Fruit fly (Drosophila melanogaster) whole organism, embryonic: ENCODE results near the gene CG42465.

Experiments
- B-H1 ChIP-seq: fragments of 200-800 bp; sonication (Bioruptor generic); IDR thresholded peaks from 3 replicates; pipeline ENCODE4 v1.3.6; 2022; ENCODE audit warnings: missing biosample characterization, missing genetic modification characterization
- CG10147 ChIP-seq: fragments of 200-800 bp; sonication (Bioruptor generic); optimal IDR thresholded peaks from 2 replicates; lab custom pipeline; 2019; ENCODE audit warnings: missing biosample characterization, mild to moderate bottlenecking, missing genetic modification characterization, moderate library complexity
- CG10565 ChIP-seq: fragments of 200-800 bp; sonication (Bioruptor generic); optimal IDR thresholded peaks from 3 replicates; lab custom pipeline; 2016; ENCODE audit warnings: missing biosample characterization, mild to moderate bottlenecking, missing genetic modification characterization
- CG11504 ChIP-seq: fragments of 200-800 bp; sonication (Bioruptor generic); optimal IDR thresholded peaks from 3 replicates; lab custom pipeline; 2019; ENCODE audit warnings: missing biosample characterization, mild to moderate bottlenecking, missing genetic modification characterization, moderate library complexity
- CG12769 ChIP-seq: fragments of 200-800 bp; sonication (Bioruptor generic); optimal IDR thresholded peaks from 2 replicates; lab custom pipeline; 2019; ENCODE audit warnings: missing biosample characterization, mild to moderate bottlenecking, missing genetic modification characterization, moderate library complexity
- CG14014 ChIP-seq: fragments of 200-800 bp; sonication (Bioruptor generic); IDR thresholded peaks from 2 replicates; pipeline ENCODE4 v1.3.6; 2022; ENCODE audit warnings: missing biosample characterization, missing genetic modification characterization
- CG15269 ChIP-seq: fragments of 200-800 bp; sonication (Bioruptor generic); optimal IDR thresholded peaks from 2 replicates; lab custom pipeline; 2018; ENCODE audit warnings: missing biosample characterization, mild to moderate bottlenecking, missing genetic modification characterization, moderate library complexity
- CG18599 ChIP-seq: fragments of 200-800 bp; sonication (Bioruptor generic); optimal IDR thresholded peaks from 3 replicates; lab custom pipeline; 2017; ENCODE audit warnings: missing biosample characterization, missing genetic modification characterization, mild to moderate bottlenecking, moderate library complexity, missing genetic modification reagents
- CG2120 ChIP-seq: fragments of 200-800 bp; sonication (Bioruptor generic); optimal IDR thresholded peaks from 3 replicates; lab custom pipeline; 2016; ENCODE audit warnings: missing biosample characterization, missing genetic modification characterization
- CG2129 ChIP-seq: fragments of 200-800 bp; sonication (Bioruptor generic); IDR thresholded peaks from 2 replicates; pipeline ENCODE4 v1.3.6; 2022; ENCODE audit warnings: missing biosample characterization, missing genetic modification characterization; ENCODE audit not compliant: partially characterized antibody
- CG2678 ChIP-seq: fragments of 200-800 bp; sonication (Bioruptor generic); optimal IDR thresholded peaks from 3 replicates; lab custom pipeline; 2019; ENCODE audit warnings: missing biosample characterization, mild to moderate bottlenecking, missing genetic modification characterization, moderate library complexity
- CG2875 ChIP-seq: fragments of 200-800 bp; sonication (Bioruptor generic); optimal IDR thresholded peaks from 2 replicates; lab custom pipeline; 2017; ENCODE audit warnings: missing biosample characterization, mild to moderate bottlenecking, missing genetic modification characterization, missing genetic modification reagents
- CG30403 ChIP-seq: fragments of 200-800 bp; sonication (Bioruptor generic); optimal IDR thresholded peaks from 3 replicates; lab custom pipeline; 2016; ENCODE audit warnings: missing biosample characterization, missing genetic modification characterization
- CG3281 ChIP-seq: fragments of 200-800 bp; sonication (Bioruptor generic); optimal IDR thresholded peaks from 3 replicates; lab custom pipeline; 2017; ENCODE audit warnings: missing biosample characterization, mild to moderate bottlenecking, missing genetic modification characterization
- CG34376 ChIP-seq: fragments of 200-800 bp; sonication (Bioruptor generic); optimal IDR thresholded peaks from 2 replicates; lab custom pipeline; 2018; ENCODE audit warnings: missing biosample characterization, mild to moderate bottlenecking, missing genetic modification characterization
- CG7556 ChIP-seq: fragments of 200-800 bp; sonication (Bioruptor generic); optimal IDR thresholded peaks from 2 replicates; lab custom pipeline; 2017; ENCODE audit warnings: missing biosample characterization, mild to moderate bottlenecking, missing genetic modification characterization
- CG7786 ChIP-seq: fragments of 200-800 bp; sonication (Bioruptor generic); optimal IDR thresholded peaks from 2 replicates; lab custom pipeline; 2016; ENCODE audit warnings: missing biosample characterization, missing genetic modification characterization
- CG7839 ChIP-seq: fragments of 200-800 bp; sonication (Bioruptor generic); optimal IDR thresholded peaks from 3 replicates; lab custom pipeline; 2018; ENCODE audit warnings: missing biosample characterization, mild to moderate bottlenecking, missing genetic modification characterization, moderate library complexity
- CG7987 ChIP-seq: fragments of 200-800 bp; sonication (Bioruptor generic); optimal IDR thresholded peaks from 2 replicates; lab custom pipeline; 2018; ENCODE audit warnings: missing biosample characterization, mild to moderate bottlenecking, missing genetic modification characterization, moderate library complexity
- ERR ChIP-seq: fragments of 200-800 bp; sonication (Bioruptor generic); optimal IDR thresholded peaks from 2 replicates; lab custom pipeline; 2016; ENCODE audit warnings: missing biosample characterization, missing genetic modification characterization
- Ets65A ChIP-seq: fragments of 200-800 bp; sonication (Bioruptor generic); peaks from one replicate; lab custom pipeline; 2016; ENCODE audit warnings: missing biosample characterization, missing genetic modification characterization
- HHEX ChIP-seq: fragments of 200-800 bp; sonication (Bioruptor generic); optimal IDR thresholded peaks from 3 replicates; lab custom pipeline; 2017; ENCODE audit warnings: missing biosample characterization, mild to moderate bottlenecking, missing genetic modification characterization, missing genetic modification reagents
- Hand ChIP-seq: fragments of 200-800 bp; sonication (Bioruptor generic); optimal IDR thresholded peaks from 2 replicates; lab custom pipeline; 2017; ENCODE audit warnings: mild to moderate bottlenecking, missing biosample characterization, missing genetic modification reagents, missing genetic modification characterization
- Hmr ChIP-seq: fragments of 200-800 bp; sonication (Bioruptor generic); optimal IDR thresholded peaks from 3 replicates; lab custom pipeline; 2017; ENCODE audit warnings: mild to moderate bottlenecking, missing biosample characterization, missing genetic modification reagents, missing genetic modification characterization
- Hr51 ChIP-seq, 2 experiments: fragments of 200-800 bp; sonication (Bioruptor generic); optimal IDR thresholded peaks; 2 replicates in 1 of 2; 3 replicates in 1 of 2; lab custom pipeline; 2016 to 2018; ENCODE audit warnings: missing biosample characterization in 2 of 2, missing genetic modification characterization in 2 of 2, mild to moderate bottlenecking in 1 of 2, moderate library complexity in 1 of 2
- Mad ChIP-seq: fragments of 200-800 bp; sonication (Bioruptor generic); optimal IDR thresholded peaks from 2 replicates; lab custom pipeline; 2016; ENCODE audit warnings: missing biosample characterization, missing genetic modification characterization
- Med ChIP-seq: fragments of 200-800 bp; sonication (Bioruptor generic); peaks from one replicate; lab custom pipeline; 2016; ENCODE audit warnings: missing biosample characterization, missing genetic modification characterization, mild to moderate bottlenecking, inconsistent platforms, moderate library complexity
- Meics ChIP-seq: fragments of 200-800 bp; sonication (Bioruptor generic); optimal IDR thresholded peaks from 2 replicates; lab custom pipeline; 2017; ENCODE audit warnings: missing biosample characterization, mild to moderate bottlenecking, missing genetic modification characterization
- PHDP ChIP-seq: fragments of 200-800 bp; sonication (Bioruptor generic); optimal IDR thresholded peaks from 3 replicates; lab custom pipeline; 2018; ENCODE audit warnings: missing biosample characterization, mild to moderate bottlenecking, missing genetic modification characterization, moderate library complexity
- Rx ChIP-seq: fragments of 200-800 bp; sonication (Bioruptor generic); IDR thresholded peaks from 2 replicates; pipeline ENCODE4 v1.3.6; 2022; ENCODE audit warnings: missing biosample characterization, missing genetic modification characterization
- Sox102F ChIP-seq: fragments of 200-800 bp; sonication (Bioruptor generic); optimal IDR thresholded peaks from 2 replicates; lab custom pipeline; 2018; ENCODE audit warnings: missing biosample characterization, mild to moderate bottlenecking, missing genetic modification characterization, moderate library complexity
- ac ChIP-seq: fragments of 200-800 bp; sonication (Bioruptor generic); optimal IDR thresholded peaks from 3 replicates; lab custom pipeline; 2017; ENCODE audit warnings: missing biosample characterization, mild to moderate bottlenecking, missing genetic modification characterization
- ase ChIP-seq: fragments of 200-800 bp; sonication (Bioruptor generic); IDR thresholded peaks from 3 replicates; pipeline ENCODE4 v1.3.6; 2022; ENCODE audit warnings: missing biosample characterization, missing genetic modification characterization
- bab2 ChIP-seq: fragments of 200-800 bp; sonication (Bioruptor generic); optimal IDR thresholded peaks from 2 replicates; lab custom pipeline; 2016; ENCODE audit warnings: missing biosample characterization, missing genetic modification characterization
- cato ChIP-seq: fragments of 200-800 bp; sonication (Bioruptor generic); optimal IDR thresholded peaks from 2 replicates; lab custom pipeline; 2016; ENCODE audit warnings: missing biosample characterization, missing genetic modification characterization, borderline replicate concordance
- disco-r ChIP-seq: fragments of 200-800 bp; sonication (Bioruptor generic); optimal IDR thresholded peaks from 2 replicates; lab custom pipeline; 2016; ENCODE audit warnings: missing biosample characterization, missing genetic modification characterization
- dmrt99B ChIP-seq: fragments of 200-800 bp; sonication (Bioruptor generic); optimal IDR thresholded peaks from 2 replicates; lab custom pipeline; 2018; ENCODE audit warnings: missing biosample characterization, mild to moderate bottlenecking, missing genetic modification characterization, moderate library complexity
- dysf ChIP-seq: fragments of 200-800 bp; sonication (Bioruptor generic); IDR thresholded peaks from 3 replicates; pipeline ENCODE4 v1.3.6; 2022; ENCODE audit warnings: missing biosample characterization, missing genetic modification characterization
- emc ChIP-seq: fragments of 200-800 bp; sonication (Bioruptor generic); optimal IDR thresholded peaks from 2 replicates; lab custom pipeline; 2016; ENCODE audit warnings: missing biosample characterization, missing genetic modification characterization
- eve ChIP-seq, 2 experiments: fragments of >200 bp; optimal IDR thresholded peaks; 2 replicates each; lab custom pipeline; 2017; ENCODE audit warnings: missing biosample characterization in 2 of 2, missing genetic modification characterization in 2 of 2
- gem ChIP-seq: fragments of 200-800 bp; sonication (Bioruptor generic); optimal IDR thresholded peaks from 2 replicates; lab custom pipeline; 2019; ENCODE audit warnings: missing biosample characterization, mild to moderate bottlenecking, missing genetic modification characterization, moderate library complexity
- grn ChIP-seq: fragments of 200-800 bp; sonication (Bioruptor generic); optimal IDR thresholded peaks from 3 replicates; lab custom pipeline; 2017; ENCODE audit warnings: missing biosample characterization, missing genetic modification characterization
- lab ChIP-seq: fragments of 200-800 bp; sonication (Bioruptor generic); optimal IDR thresholded peaks from 3 replicates; lab custom pipeline; 2017; ENCODE audit warnings: missing biosample characterization, missing genetic modification characterization, mild to moderate bottlenecking, moderate library complexity, missing genetic modification reagents
- lilli ChIP-seq: fragments of 200-800 bp; sonication (Bioruptor generic); optimal IDR thresholded peaks from 3 replicates; lab custom pipeline; 2016; ENCODE audit warnings: missing biosample characterization, missing genetic modification characterization
- luna ChIP-seq: fragments of 200-800 bp; sonication (Bioruptor generic); optimal IDR thresholded peaks from 2 replicates; lab custom pipeline; 2016; ENCODE audit warnings: missing biosample characterization, missing genetic modification characterization
- mam ChIP-seq: fragments of 200-800 bp; sonication (Bioruptor generic); optimal IDR thresholded peaks from 3 replicates; lab custom pipeline; 2016; ENCODE audit warnings: missing biosample characterization, missing genetic modification characterization
- psq ChIP-seq: fragments of 200-800 bp; sonication (Bioruptor generic); optimal IDR thresholded peaks from 2 replicates; lab custom pipeline; 2017; ENCODE audit warnings: missing biosample characterization, missing genetic modification characterization
- sens ChIP-seq: fragments of 200-800 bp; sonication (Bioruptor generic); peaks from one replicate; lab custom pipeline; 2016; ENCODE audit warnings: missing biosample characterization, missing genetic modification characterization
- sob ChIP-seq: fragments of 200-800 bp; sonication (Bioruptor generic); IDR thresholded peaks from 2 replicates; pipeline ENCODE4 v1.3.6; 2022; ENCODE audit warnings: missing biosample characterization, missing genetic modification characterization
- sug ChIP-seq: fragments of 200-800 bp; optimal IDR thresholded peaks from 2 replicates; lab custom pipeline; 2019; ENCODE audit warnings: missing biosample characterization, mild to moderate bottlenecking, missing genetic modification characterization, moderate library complexity
- tio ChIP-seq: fragments of 200-800 bp; sonication (Bioruptor generic); optimal IDR thresholded peaks from 2 replicates; lab custom pipeline; 2017; ENCODE audit warnings: missing biosample characterization, missing genetic modification characterization, inconsistent platforms

CG42465 gene

DNA sequence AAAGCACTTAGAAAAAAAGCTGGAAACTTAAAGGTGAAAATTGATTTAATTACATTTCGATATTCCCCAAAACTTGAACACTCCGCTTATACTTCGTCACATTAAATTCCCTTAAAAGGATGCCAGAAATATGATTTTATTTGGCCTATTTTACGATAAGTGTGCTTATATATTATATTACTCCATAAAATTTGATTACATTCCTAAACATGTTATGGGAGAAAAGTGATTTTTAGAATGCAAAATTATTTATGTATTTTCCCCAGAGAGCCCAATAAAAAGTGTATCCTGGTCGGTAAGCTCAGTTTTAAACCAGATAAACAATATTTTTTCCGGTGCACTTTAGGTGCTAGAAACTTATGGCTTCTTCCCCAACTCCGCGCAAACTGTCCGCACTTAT is 37.7 kb downstream of the CG42465 start (continued):
- TF ChIP-seq ERR (no peak), CG2875 (GFP tag; lab: Kevin White, UChicago) (no peak), CG2129 (GFP tag; lab: Robert Waterston, UW) (no peak), CG10147 (peak; percentile 24), Hand (GFP tag; lab: Kevin White, UChicago) (peak; percentile 25), CG12769 (tag; lab: Kevin White, UChicago) (no peak), CG10565 (no peak), disco-r (GFP tag; lab: Kevin White, UChicago) (no peak), Hmr (GFP tag; lab: Kevin White, UChicago) (peak; percentile 27), cato (GFP tag; lab: Kevin White, UChicago) (no peak), Mad (GFP tag; lab: Kevin White, UChicago) (no peak), CG2678 (tag; lab: Kevin White, UChicago) (peak; percentile 51), psq (GFP tag; lab: Kevin White, UChicago) (no peak), CG14014 (GFP tag; lab: Robert Waterston, UW) (no peak), Meics (peak; percentile 19), HHEX (GFP tag; lab: Kevin White, UChicago) (no peak), dmrt99B (tag; lab: Kevin White, UChicago) (peak; percentile 30), CG30403 (GFP tag; lab: Kevin White, UChicago) (peak; percentile 7), Ets65A (GFP tag; lab: Kevin White, UChicago) (peak; percentile 15), eve (GFP tag; optimal IDR thresholded peaks at IDR 0.05; lab: Kevin White, UChicago) (peak in 1 of 2 experiments; percentile 22), gem (tag; lab: Kevin White, UChicago) (peak; percentile 21), emc (GFP tag; lab: Kevin White, UChicago) (no peak), CG2120 (GFP tag; lab: Kevin White, UChicago) (peak; percentile 43), Sox102F (peak; percentile 19), ase (no peak), CG11504 (tag; lab: Kevin White, UChicago) (peak; percentile 45), Hr51 (GFP tag; optimal IDR thresholded peaks at IDR 0.05; lab: Kevin White, UChicago) (peak in 1 of 2 experiments; percentile 4), tio (GFP tag; lab: Kevin White, UChicago) (peak; percentile 17), CG7839 (tag; lab: Kevin White, UChicago) (peak; percentile 42), CG7556 (GFP tag; lab: Kevin White, UChicago) (peak; percentile 47), CG34376 (GFP tag; lab: Kevin White, UChicago) (no peak), sob (GFP tag; lab: Robert Waterston, UW) (no peak), lab (peak; percentile 11), dysf (GFP tag; lab: Robert Waterston, UW) (no peak), CG3281 (GFP tag; lab: Kevin White, UChicago) (peak; percentile 37), CG15269 (tag; lab: Kevin White, UChicago) (peak; percentile 29)

DNA sequence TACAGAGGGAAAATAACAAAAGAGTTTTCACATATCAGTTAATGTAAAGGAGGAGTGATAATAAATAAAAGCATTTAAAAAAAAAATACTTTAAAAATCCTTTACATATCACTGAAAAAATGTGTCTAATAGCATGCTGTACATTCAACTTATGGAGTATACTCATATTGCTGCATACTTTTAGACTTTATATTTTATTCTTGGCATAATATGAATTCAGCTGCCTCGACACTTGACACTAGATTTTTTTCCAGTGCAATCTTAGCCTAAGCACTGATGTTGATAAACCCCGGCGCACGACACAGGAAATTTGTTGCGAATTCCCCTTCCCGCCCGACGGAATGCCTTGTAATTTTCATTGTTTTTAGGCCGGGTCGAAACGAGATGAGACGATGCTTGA is 40.4 kb downstream of the CG42465 start:
- no peak for TF ChIP-seq CG7786
- TF ChIP-seq CG2129 (GFP tag; lab: Robert Waterston, UW): no peak
- no peak for TF ChIP-seq ac
- no peak for TF ChIP-seq mam (GFP tag; lab: Kevin White, UChicago)
- peak; percentile 50 for TF ChIP-seq sens (GFP tag; lab: Kevin White, UChicago)
- no peak for TF ChIP-seq Mad (GFP tag; lab: Kevin White, UChicago)
- no peak for TF ChIP-seq sug (tag; lab: Kevin White, UChicago)
- peak; percentile 53 for TF ChIP-seq CG18599 (GFP tag; lab: Kevin White, UChicago)
- TF ChIP-seq Med (GFP tag; lab: Kevin White, UChicago): peak; percentile 75
- TF ChIP-seq CG15269 (tag; lab: Kevin White, UChicago): peak; percentile 29
- no peak for TF ChIP-seq luna
- no peak for TF ChIP-seq CG7987 (GFP tag; lab: Kevin White, UChicago)
- TF ChIP-seq B-H1 (GFP tag; lab: Robert Waterston, UW): no peak
- no peak for TF ChIP-seq Rx (GFP tag; lab: Robert Waterston, UW)
- TF ChIP-seq grn: no peak
- peak; percentile 23 for TF ChIP-seq PHDP (tag; lab: Kevin White, UChicago)
- TF ChIP-seq lilli: peak; percentile 9
- no peak for TF ChIP-seq bab2 (GFP tag; lab: Kevin White, UChicago)
- TF ChIP-seq Ets65A (GFP tag; lab: Kevin White, UChicago): no peak
